Fruit fly (Drosophila melanogaster): ENCODE data around the gene RhoGAP15B.
A peak's percentile ranks its signal among the peaks of the same experiment; 100 is the strongest.

Gene RhoGAP15B

dm6 chrX:16930465-16931286, 12.4 kb upstream of the RhoGAP15B start (continued):
- TF ChIP-seq CG6683 (GFP tag; optimal IDR thresholded peaks at IDR 0.05) (peak; percentile 49), Scr (GFP tag; IDR thresholded peaks at IDR 0.05; ENCODE audit: partially characterized antibody) (no peak), CG8478 (optimal IDR thresholded peaks at IDR 0.05) (no peak), corto (GFP tag; optimal IDR thresholded peaks at IDR 0.05) (no peak), Hr78 (GFP tag; optimal IDR thresholded peaks at IDR 0.05) (no peak), hbn (GFP tag; IDR thresholded peaks at IDR 0.05; ENCODE audit: partially characterized antibody) (no peak), Dfd (GFP tag; optimal IDR thresholded peaks at IDR 0.05) (no peak), CG4820 (GFP tag; optimal IDR thresholded peaks at IDR 0.05) (peak; percentile 49), Ptx1 (GFP tag; IDR thresholded peaks at IDR 0.05) (peak; percentile 80), emc (GFP tag; optimal IDR thresholded peaks at IDR 0.05) (no peak), cato (GFP tag; optimal IDR thresholded peaks at IDR 0.05; ENCODE audit: borderline replicate concordance) (peak; percentile 12), CG5180 (GFP tag; optimal IDR thresholded peaks at IDR 0.05) (peak; percentile 47), CrebB (tag; optimal IDR thresholded peaks at IDR 0.05) (peak; percentile 16), MESR4 (GFP tag; optimal IDR thresholded peaks at IDR 0.05) (no peak), CG2120 (GFP tag; optimal IDR thresholded peaks at IDR 0.05) (peak; percentile 57), CG8290 (GFP tag; optimal IDR thresholded peaks at IDR 0.05) (no peak), CG8290 (tag; optimal IDR thresholded peaks at IDR 0.05) (peak in 1 of 2 experiments; percentile 21), Nf-YA (GFP tag; IDR thresholded peaks at IDR 0.05) (peak; percentile 62; the same call in 1 of the 2 replicates), croc (GFP tag; conservative IDR thresholded peaks at IDR 0.05) (peak; percentile 53; the same call in 2 of the 3 replicates), PHDP (tag; optimal IDR thresholded peaks at IDR 0.05) (peak; percentile 67), Spps (tag; optimal IDR thresholded peaks at IDR 0.05) (peak; percentile 7), chn (GFP tag; optimal IDR thresholded peaks at IDR 0.05) (no peak), sens-2 (GFP tag; IDR thresholded peaks at IDR 0.05) (no peak), gt (GFP tag; IDR thresholded peaks at IDR 0.05) (peak; percentile 44; the same call in 1 of the 2 replicates), mirr (GFP tag; optimal IDR thresholded peaks at IDR 0.05) (no peak), BEAF-32 (GFP tag; optimal IDR thresholded peaks at IDR 0.05) (no peak), CG42726 (GFP tag; IDR thresholded peaks at IDR 0.05; ENCODE audit: partially characterized antibody) (no peak), so (GFP tag; IDR thresholded peaks at IDR 0.05) (peak; percentile 44; the same call in 2 of the 3 replicates), CG1792 (GFP tag; optimal IDR thresholded peaks at IDR 0.05) (no peak), Fer3 (tag; optimal IDR thresholded peaks at IDR 0.05) (peak; percentile 73), CG31388 (GFP tag; optimal IDR thresholded peaks at IDR 0.05) (no peak), CG13296 (GFP tag; optimal IDR thresholded peaks at IDR 0.05) (peak; percentile 36), disco-r (GFP tag; optimal IDR thresholded peaks at IDR 0.05) (no peak), Optix (GFP tag; IDR thresholded peaks at IDR 0.05) (no peak), klu (GFP tag; IDR thresholded peaks at IDR 0.05) (0 out of 2 replicates have a peak, but pooled peaks have one; percentile 18), CG33213 (GFP tag; optimal IDR thresholded peaks at IDR 0.05) (no peak), Sox102F (GFP tag; optimal IDR thresholded peaks at IDR 0.05) (peak; percentile 69), CG34224 (GFP tag; IDR thresholded peaks at IDR 0.05; ENCODE audit: partially characterized antibody) (no peak), pho (GFP tag; optimal IDR thresholded peaks at IDR 0.05) (no peak), CG9817 (tag; optimal IDR thresholded peaks at IDR 0.05) (peak; percentile 20), E2f2 (GFP tag; IDR thresholded peaks at IDR 0.05) (0 out of 2 replicates have a peak, but pooled peaks have one; percentile 10), CG12744 (GFP tag; optimal IDR thresholded peaks at IDR 0.05) (no peak), eve (GFP tag; optimal IDR thresholded peaks at IDR 0.05) (peak in 1 of 2 experiments; percentile 64), CG12659 (GFP tag; optimal IDR thresholded peaks at IDR 0.05) (peak; percentile 55), h (optimal IDR thresholded peaks at IDR 0.05) (no peak), danr (GFP tag; IDR thresholded peaks at IDR 0.05) (0 out of 2 replicates have a peak, but pooled peaks have one; percentile 20), zen (tag; optimal IDR thresholded peaks at IDR 0.05) (peak; percentile 26), CG11456 (GFP tag; IDR thresholded peaks at IDR 0.05) (peak; percentile 75; the same call in 2 of the 3 replicates), CG31224 (GFP tag; IDR thresholded peaks at IDR 0.05) (no peak; the same call in 1 of the 2 replicates)

Measured in whole organism, embryonic.